Worm (Caenorhabditis elegans) whole organism, L4/young adult: ENCODE results near the gene T16G1.18.

Source experiments
- W03F9.2 ChIP-seq: fragments of 150-350 bp; optimal IDR thresholded peaks from 2 replicates; lab custom pipeline; 2014; ENCODE audit warnings: missing biosample characterization, missing genetic modification characterization
- him-1 ChIP-seq: sonication (generic microtip); optimal IDR thresholded peaks from 2 replicates; lab custom pipeline; 2016; ENCODE audit warnings: missing genotype, missing genetic modification reagents, missing genetic modification characterization, missing compliant biosample characterization

ce11 chrV:12921680-12922079 is 29.4 kb upstream of the T16G1.18 start:
- TF ChIP-seq W03F9.2 (tag; lab: Kevin White, UChicago) (no peak), him-1 (tag; lab: Kevin White, UChicago) (no peak)
